Worm (Caenorhabditis elegans) whole organism, L4/young adult: ENCODE measurements around the gene T24C2.5.

Experiments used
- W03F9.2 ChIP-seq: fragments of 150-350 bp; optimal IDR thresholded peaks from 2 replicates; lab custom pipeline; 2014; ENCODE audit warnings: missing biosample characterization, missing genetic modification characterization
- him-1 ChIP-seq: sonication (generic microtip); optimal IDR thresholded peaks from 2 replicates; lab custom pipeline; 2016; ENCODE audit warnings: missing genotype, missing genetic modification reagents, missing genetic modification characterization, missing compliant biosample characterization

DNA sequence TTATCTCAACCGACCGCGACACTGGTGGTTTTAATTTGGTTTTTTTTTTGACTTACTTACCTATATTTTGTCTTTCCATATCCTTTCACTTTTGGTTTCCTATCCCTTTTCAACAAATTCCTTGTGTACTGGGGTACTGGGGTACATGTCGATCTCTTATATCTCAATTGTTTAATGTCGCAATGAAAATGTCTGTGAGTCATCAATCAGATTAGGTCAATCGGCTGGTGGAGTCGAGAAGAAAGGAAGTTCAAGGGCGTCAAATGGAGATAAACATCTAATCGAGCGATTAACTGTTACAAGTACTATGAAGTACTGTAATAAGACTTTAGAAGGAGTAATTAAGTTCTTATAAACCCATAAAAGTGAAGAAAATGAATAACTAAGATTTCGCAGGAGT is 41.7 kb downstream of the T24C2.5 start:
- TF ChIP-seq him-1 (tag; lab: Kevin White, UChicago) = no peak
- no peak for TF ChIP-seq W03F9.2 (tag; lab: Kevin White, UChicago)
